Worm (Caenorhabditis elegans) whole organism, L1 larva: ENCODE results near the gene C35A5.11.
A peak's percentile ranks its signal among the peaks of the same experiment; 100 is the strongest.

Source experiments
- C16A3.4 ChIP-seq: fragments of 150-350 bp; optimal IDR thresholded peaks from 2 replicates; lab custom pipeline; 2014; ENCODE audit warnings: missing biosample characterization, missing genetic modification characterization
- aha-1 ChIP-seq: fragments of 150-350 bp; optimal IDR thresholded peaks from 2 replicates; lab custom pipeline; 2014; ENCODE audit warnings: missing biosample characterization, missing genetic modification characterization
- ama-1 ChIP-seq: fragments of 150-350 bp; optimal IDR thresholded peaks from 2 replicates; lab custom pipeline; 2014
- dpl-1 ChIP-seq, 3 experiments: fragments of 150-350 bp in 2 of 3; sonication (generic microtip) in 1 of 3; optimal IDR thresholded peaks; 2 replicates each; lab custom pipeline; 2014 to 2017; ENCODE audit warnings: missing biosample characterization in 3 of 3, missing genetic modification characterization in 3 of 3, missing genetic modification reagents in 3 of 3
- elt-3 ChIP-seq, 6 experiments: fragments of 150-350 bp in 1 of 6; sonication (generic microtip); optimal IDR thresholded peaks; 2 replicates each; lab custom pipeline; 2017 to 2018; ENCODE audit warnings: missing biosample characterization in 6 of 6, missing genetic modification characterization in 6 of 6, inconsistent platforms in 1 of 6
- fkh-10 ChIP-seq: sonication (generic microtip); optimal IDR thresholded peaks from 2 replicates; lab custom pipeline; 2017; ENCODE audit warnings: missing biosample characterization, missing genetic modification reagents, missing genetic modification characterization
- isw-1 ChIP-seq: fragments of 200-800 bp; sonication (Bioruptor generic); IDR thresholded peaks from 2 replicates; pipeline ENCODE4 v1.3.6; 2022; ENCODE audit warnings: missing genetic modification characterization, missing compliant biosample characterization
- lin-13 ChIP-seq: fragments of 150-350 bp; optimal IDR thresholded peaks from 2 replicates; lab custom pipeline; 2014; ENCODE audit warnings: missing biosample characterization, missing genetic modification reagents, missing genetic modification characterization
- lin-39 ChIP-seq: fragments of 150-350 bp; optimal IDR thresholded peaks from 2 replicates; lab custom pipeline; 2014; ENCODE audit warnings: missing biosample characterization, missing genetic modification reagents, missing genetic modification characterization
- nhr-237 ChIP-seq: fragments of 150-350 bp; optimal IDR thresholded peaks from 2 replicates; lab custom pipeline; 2014; ENCODE audit warnings: missing biosample characterization, missing genetic modification characterization
- nhr-28 ChIP-seq: fragments of 150-350 bp; optimal IDR thresholded peaks from 2 replicates; lab custom pipeline; 2014; ENCODE audit warnings: missing biosample characterization, missing genetic modification characterization
- snpc-4 ChIP-seq: fragments of 150-350 bp; optimal IDR thresholded peaks from 2 replicates; lab custom pipeline; 2014; ENCODE audit warnings: missing biosample characterization, missing genetic modification characterization
- vab-15 ChIP-seq: sonication (generic microtip); optimal IDR thresholded peaks from 2 replicates; lab custom pipeline; 2017; ENCODE audit warnings: missing genotype, mild to moderate bottlenecking, missing genetic modification characterization, missing compliant biosample characterization

ce11 chrV:10466607-10467092 lies 36.3 kb downstream of the C35A5.11 start:
- peak; percentile 60 for TF ChIP-seq snpc-4 (tag; lab: Kevin White, UChicago)
- peak; percentile 62 to 71 (median 64) for TF ChIP-seq dpl-1 (GFP tag; optimal IDR thresholded peaks at IDR 0.05; lab: Kevin White, UChicago)
- TF ChIP-seq ama-1: peak; percentile 76
- TF ChIP-seq lin-13 (GFP tag; lab: Kevin White, UChicago): peak; percentile 89
- TF ChIP-seq vab-15 (tag; lab: Kevin White, UChicago): peak; percentile 67
- peak; percentile 55 for TF ChIP-seq lin-39 (tag; lab: Kevin White, UChicago)
- peak; percentile 76 for TF ChIP-seq isw-1
- no peak for TF ChIP-seq nhr-28
- peak; percentile 95 for TF ChIP-seq fkh-10
- TF ChIP-seq C16A3.4: peak; percentile 95
- peak; percentile 96 for TF ChIP-seq nhr-237 (tag; lab: Kevin White, UChicago)
- TF ChIP-seq aha-1 (tag; lab: Kevin White, UChicago): peak; percentile 100
- peak in 4 of 6 experiments; percentile 90 to 97 (median 93) for TF ChIP-seq elt-3 (tag; optimal IDR thresholded peaks at IDR 0.05; lab: Kevin White, UChicago)
